Worm (Caenorhabditis elegans): ENCODE data around the gene F11G11.4.

F11G11.4 gene

DNA sequence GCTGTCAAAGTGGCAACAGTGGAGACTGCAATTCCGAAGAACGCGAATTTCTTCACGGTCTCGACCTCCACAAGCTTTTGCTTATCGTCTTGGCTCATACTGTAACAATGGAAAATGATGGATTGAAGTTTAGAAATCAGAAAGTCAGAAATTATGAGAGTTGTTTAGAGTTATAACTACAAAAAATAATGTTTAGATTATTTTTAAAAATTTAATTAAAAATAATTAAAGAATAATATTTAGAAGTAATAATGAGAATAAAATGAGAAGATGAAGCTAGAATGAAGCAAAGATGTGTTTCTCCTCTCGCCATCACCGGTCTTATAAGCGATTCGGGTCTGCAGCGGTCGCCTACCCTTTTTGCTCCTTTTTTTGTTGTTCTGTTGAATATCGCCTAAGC lies 12.6 kb downstream of the F11G11.4 start, which contains the start of gene col-73:
Gene col-73, minus strand, starts transcription at position 101 of the 400 bp plus-strand sequence.
- TF ChIP-seq F39B2.1 (GFP tag; IDR thresholded peaks at IDR 0.05) (no peak), tbp1 (GFP tag; optimal IDR thresholded peaks at IDR 0.05) (no peak), aptf-3 (GFP tag; IDR thresholded peaks at IDR 0.05) (no peak), ceh-27 (GFP tag; optimal IDR thresholded peaks at IDR 0.05) (no peak), unc-62 (GFP tag; optimal IDR thresholded peaks at IDR 0.05) (no peak), lin-54 (GFP tag; optimal IDR thresholded peaks at IDR 0.05) (no peak), snpc-1.1 (tag; optimal IDR thresholded peaks at IDR 0.05; ENCODE audit: insufficient read depth) (no peak), zim-3 (tag; optimal IDR thresholded peaks at IDR 0.05) (no peak), nhr-90 (tag; optimal IDR thresholded peaks at IDR 0.05) (no peak), sdz-38 (tag; optimal IDR thresholded peaks at IDR 0.05) (no peak), nhr-27 (tag; optimal IDR thresholded peaks at IDR 0.05) (no peak), Y67H2A.10 (GFP tag; conservative IDR thresholded peaks at IDR 0.05) (no peak), gei-17 (GFP tag; optimal IDR thresholded peaks at IDR 0.05) (no peak), D2030.7 (GFP tag; IDR thresholded peaks at IDR 0.05) (no peak)

ce11 chrII:4874335-4874861 lies 14.0 kb downstream of the F11G11.4 start, which contains the start of gene F11G11.15:
F11G11.15 (plus strand) TSS chrII:4874845.
- TF ChIP-seq Y56A3A.18 (GFP tag; IDR thresholded peaks at IDR 0.05) = no peak
- peak; percentile 39 for TF ChIP-seq ztf-26 (tag; optimal IDR thresholded peaks at IDR 0.05)

DNA sequence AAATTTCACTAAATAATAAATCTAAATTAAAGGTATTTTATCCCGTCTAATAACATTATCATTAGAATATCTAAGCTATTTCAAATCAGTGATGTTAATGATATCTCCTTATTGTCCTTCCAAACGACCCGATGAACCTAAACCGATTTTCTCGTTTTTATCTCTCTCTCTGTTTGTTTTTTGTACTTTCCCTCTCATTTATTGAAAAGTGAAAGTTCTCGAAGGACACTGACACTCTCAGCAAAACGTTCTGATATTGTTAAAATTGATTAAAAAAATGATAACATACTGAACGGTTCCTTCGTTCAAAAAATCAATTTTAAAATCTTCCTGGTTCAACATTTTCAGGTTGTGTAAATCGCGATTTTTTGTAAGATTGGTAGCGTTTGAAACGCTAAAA lies 15.7 kb downstream of the F11G11.4 start, which contains the start of gene F11G11.13:
Gene F11G11.13, minus strand, starts transcription at position 89 of the 400 bp plus-strand sequence.
- TF ChIP-seq let-526 (GFP tag; IDR thresholded peaks at IDR 0.05) (no peak), F52B5.7 (tag; optimal IDR thresholded peaks at IDR 0.05) (no peak), let-607 (tag; optimal IDR thresholded peaks at IDR 0.05) (no peak), lin-40 (tag; optimal IDR thresholded peaks at IDR 0.05) (peak; percentile 16), aptf-2 (GFP tag; conservative IDR thresholded peaks at IDR 0.05) (no peak), egl-44 (GFP tag; IDR thresholded peaks at IDR 0.05) (no peak), ama-1 (optimal IDR thresholded peaks at IDR 0.05) (no peak), ama-1 (GFP tag; optimal IDR thresholded peaks at IDR 0.05) (no peak)

ce11 chrII:4879629-4880028 lies 19.2 kb downstream of the F11G11.4 start, which contains the start of gene gst-6:
gst-6 (plus strand) TSS chrII:4879891.
- TF ChIP-seq efl-1 (GFP tag; optimal IDR thresholded peaks at IDR 0.05) (no peak), nhr-80 (tag; optimal IDR thresholded peaks at IDR 0.05) (peak; percentile 29)

DNA sequence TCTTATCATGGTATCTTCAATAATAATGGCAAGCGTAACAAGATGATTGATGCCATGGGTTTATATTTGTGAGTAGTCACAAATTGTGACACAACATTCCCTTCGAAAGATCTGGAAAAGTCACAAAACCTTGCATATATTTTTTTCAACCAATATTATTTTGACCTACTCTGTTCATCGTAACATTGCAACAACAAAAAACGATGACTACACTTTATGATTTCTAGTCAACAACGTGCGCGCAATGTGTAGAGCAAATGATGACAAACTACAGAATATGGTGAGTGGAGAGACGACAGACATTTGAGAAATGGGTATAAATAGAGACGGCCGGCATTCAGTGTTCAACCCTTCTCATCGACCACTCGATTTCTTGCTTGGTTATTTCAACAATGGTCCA lies 21.3 kb downstream of the F11G11.4 start, which contains the start of gene gst-7:
Gene gst-7, plus strand, starts transcription at position 336 of the 400 bp plus-strand sequence.
- TF ChIP-seq madf-3 (GFP tag; IDR thresholded peaks at IDR 0.05) (no peak), zim-3 (tag; optimal IDR thresholded peaks at IDR 0.05) (no peak), ceh-40 (GFP tag; IDR thresholded peaks at IDR 0.05) (no peak), cebp-1 (GFP tag; IDR thresholded peaks at IDR 0.05) (no peak), cebp-1 (tag; optimal IDR thresholded peaks at IDR 0.05) (peak; percentile 1), C17E4.6 (GFP tag; IDR thresholded peaks at IDR 0.05) (no peak), akir-1 (GFP tag; optimal IDR thresholded peaks at IDR 0.05) (no peak), madf-8 (GFP tag; conservative IDR thresholded peaks at IDR 0.05) (peak; percentile 35; the same call in 1 of the 2 replicates), lin-26 (GFP tag; IDR thresholded peaks at IDR 0.05) (no peak), F23B12.7 (tag; optimal IDR thresholded peaks at IDR 0.05; ENCODE audit: insufficient read depth) (no peak), attf-3 (GFP tag; conservative IDR thresholded peaks at IDR 0.05) (no peak), pbrm-1 (GFP tag; IDR thresholded peaks at IDR 0.05) (no peak), nhr-80 (tag; optimal IDR thresholded peaks at IDR 0.05) (peak; percentile 58), nfya-2 (GFP tag; IDR thresholded peaks at IDR 0.05) (no peak), F10E7.11 (tag; optimal IDR thresholded peaks at IDR 0.05) (no peak), B0261.1 (tag; optimal IDR thresholded peaks at IDR 0.05) (no peak), F52B5.7 (tag; optimal IDR thresholded peaks at IDR 0.05) (no peak), gei-17 (GFP tag; optimal IDR thresholded peaks at IDR 0.05) (no peak), nhr-27 (tag; optimal IDR thresholded peaks at IDR 0.05) (no peak), B0336.3 (GFP tag; IDR thresholded peaks at IDR 0.05) (no peak), nhr-90 (tag; optimal IDR thresholded peaks at IDR 0.05) (no peak), Y56A3A.18 (GFP tag; IDR thresholded peaks at IDR 0.05) (no peak), Y53F4B.3 (GFP tag; IDR thresholded peaks at IDR 0.05) (no peak)
